Fruit fly (Drosophila melanogaster) ovary, adult (tissue): ENCODE measurements around the gene Lcp65Ag3.
"Not testable (repeated sequence)": the region's sequence is repeated elsewhere in the genome, so short reads cannot be mapped to it uniquely, and the experiment has no call there.

Experiments used
- CG17801 ChIP-seq: fragments of 200-800 bp; optimal IDR thresholded peaks from 2 replicates; lab custom pipeline; 2019; ENCODE audit warnings: missing biosample characterization, mild to moderate bottlenecking, missing genetic modification characterization, moderate library complexity; ENCODE audit not compliant: partially characterized antibody

Lcp65Ag3 gene

dm6 chr3L:6130944-6131343, at the start of gene Lcp65Ag3:
Lcp65Ag3 (minus strand) TSS chr3L:6130989.
- TF ChIP-seq CG17801 (GFP tag; lab: Kevin White, UChicago): no peak

- peak; percentile 36 for TF ChIP-seq CG17801 (GFP tag; lab: Kevin White, UChicago)
These were observed 43.1 kb upstream of the Lcp65Ag3 start, which contains the start of the genes fmt and CG7376 for dm6 chr3L:6173826-6174255. fmt (minus strand) TSS chr3L:6173880. CG7376 (plus strand) TSS chr3L:6174248.

- TF ChIP-seq CG17801 (GFP tag; lab: Kevin White, UChicago): no peak
These were observed 31.8 kb upstream of the Lcp65Ag3 start, which contains the start of gene Prdm13 for dm6 chr3L:6162483-6163128. Prdm13 (plus strand) TSS chr3L:6163127.

dm6 chr3L:6161997-6162396, 31.2 kb upstream of the Lcp65Ag3 start:
- TF ChIP-seq CG17801 (GFP tag; lab: Kevin White, UChicago): no peak

- TF ChIP-seq CG17801 (GFP tag; lab: Kevin White, UChicago): no peak
These were observed 29.7 kb upstream of the Lcp65Ag3 start, which contains the start of gene Cpr65Az for dm6 chr3L:6160514-6160913. Cpr65Az (plus strand) TSS chr3L:6160814.

dm6 chr3L:6159863-6160262, 29.1 kb upstream of the Lcp65Ag3 start:
- no peak for TF ChIP-seq CG17801 (GFP tag; lab: Kevin White, UChicago)

dm6 chr3L:6158530-6158929, 27.7 kb upstream of the Lcp65Ag3 start, which contains the start of gene Cpr65Ay:
Cpr65Ay (minus strand) TSS chr3L:6158630.
- no peak for TF ChIP-seq CG17801 (GFP tag; lab: Kevin White, UChicago)

dm6 chr3L:6157327-6158032, 26.7 kb upstream of the Lcp65Ag3 start, which contains the start of gene CG13297:
CG13297 (minus strand) TSS chr3L:6157377.
- no peak for TF ChIP-seq CG17801 (GFP tag; lab: Kevin White, UChicago)

- no peak for TF ChIP-seq CG17801 (GFP tag; lab: Kevin White, UChicago)
These were observed 24.2 kb upstream of the Lcp65Ag3 start for dm6 chr3L:6154951-6155394.

- TF ChIP-seq CG17801 (GFP tag; lab: Kevin White, UChicago): no peak
These were observed 21.7 kb upstream of the Lcp65Ag3 start, which contains the start of gene Acp65Aa for dm6 chr3L:6152531-6152930. Acp65Aa (minus strand) TSS chr3L:6152745.

dm6 chr3L:6150757-6151354, 20.1 kb upstream of the Lcp65Ag3 start, which contains the start of the genes Cpr65Ax2 and Lcp65Aa:
Cpr65Ax2 (minus strand) TSS chr3L:6150857.
Lcp65Aa (plus strand) TSS chr3L:6151304.
- TF ChIP-seq CG17801 (GFP tag; lab: Kevin White, UChicago): not testable (repeated sequence)

dm6 chr3L:6149248-6149647, 18.5 kb upstream of the Lcp65Ag3 start, which contains the start of gene Lcp65Ab1:
Lcp65Ab1 (plus strand) TSS chr3L:6149548.
- not testable (repeated sequence) for TF ChIP-seq CG17801 (GFP tag; lab: Kevin White, UChicago)

dm6 chr3L:6147887-6148286, 17.1 kb upstream of the Lcp65Ag3 start, which contains the start of gene Cpr65Ax1:
Cpr65Ax1 (minus strand) TSS chr3L:6147987.
- TF ChIP-seq CG17801 (GFP tag; lab: Kevin White, UChicago): not testable (repeated sequence)

- not testable (repeated sequence) for TF ChIP-seq CG17801 (GFP tag; lab: Kevin White, UChicago)
These were observed 15.6 kb upstream of the Lcp65Ag3 start, which contains the start of gene Lcp65Ab2 for dm6 chr3L:6146374-6146773. Lcp65Ab2 (plus strand) TSS chr3L:6146674.
